Worm (Caenorhabditis elegans): ENCODE measurements around the gene C14C6.3.

- TF ChIP-seq B0310.2 (tag; optimal IDR thresholded peaks at IDR 0.05) (no peak), ceh-36 (tag; optimal IDR thresholded peaks at IDR 0.05) (no peak), hnd-1 (tag; optimal IDR thresholded peaks at IDR 0.05) (no peak), ceh-13 (GFP tag; optimal IDR thresholded peaks at IDR 0.05) (no peak), ama-1 (optimal IDR thresholded peaks at IDR 0.05) (no peak), sea-1 (GFP tag; conservative IDR thresholded peaks at IDR 0.05) (no peak), hmbx-1 (tag; optimal IDR thresholded peaks at IDR 0.05) (no peak), scrt-1 (GFP tag; IDR thresholded peaks at IDR 0.05) (no peak)
Measured at ce11 chrV:494284-494683, 49.0 kb upstream of the C14C6.3 start, which contains the start of gene nhr-131.

All from whole organism, early embryonic.